Worm (Caenorhabditis elegans) whole organism, L1 larva: ENCODE results near the gene F36G3.3.
A peak's percentile ranks its signal among the peaks of the same experiment; 100 is the strongest.

Source experiments
- F16B12.6 ChIP-seq: fragments of 150-350 bp; optimal IDR thresholded peaks from 2 replicates; lab custom pipeline; 2014; ENCODE audit warnings: missing biosample characterization, missing genetic modification characterization
- blmp-1 ChIP-seq: fragments of 150-350 bp; optimal IDR thresholded peaks from 2 replicates; lab custom pipeline; 2014; ENCODE audit warnings: missing biosample characterization, missing genetic modification characterization
- ceh-8 ChIP-seq: fragments of 200-800 bp; sonication (Bioruptor generic); optimal IDR thresholded peaks from 2 replicates; lab custom pipeline; 2018; ENCODE audit warnings: mild to moderate bottlenecking, missing genetic modification characterization, moderate library complexity, missing compliant biosample characterization
- ceh-90 ChIP-seq: sonication (generic microtip); optimal IDR thresholded peaks from 2 replicates; lab custom pipeline; 2016; ENCODE audit warnings: missing genetic modification characterization, missing compliant biosample characterization
- ces-1 ChIP-seq: fragments of 150-350 bp; optimal IDR thresholded peaks from 2 replicates; lab custom pipeline; 2014; ENCODE audit warnings: missing biosample characterization, missing genetic modification reagents, missing genetic modification characterization
- dpl-1 ChIP-seq, 3 experiments: fragments of 150-350 bp in 2 of 3; sonication (generic microtip) in 1 of 3; optimal IDR thresholded peaks; 2 replicates each; lab custom pipeline; 2014 to 2017; ENCODE audit warnings: missing biosample characterization in 3 of 3, missing genetic modification characterization in 3 of 3, missing genetic modification reagents in 3 of 3
- dsc-1 ChIP-seq: sonication (generic microtip); optimal IDR thresholded peaks from 2 replicates; lab custom pipeline; 2016; ENCODE audit warnings: mild to moderate bottlenecking, missing genetic modification characterization, missing compliant biosample characterization
- efl-1 ChIP-seq, 4 experiments: fragments of 150-350 bp; optimal IDR thresholded peaks in 3 of 4; peaks in 1 of 4; 1 replicate in 1 of 4; 2 replicates in 3 of 4; lab custom pipeline; 2014; ENCODE audit warnings: missing biosample characterization in 2 of 4, missing genetic modification characterization in 2 of 4, missing genetic modification reagents in 2 of 4
- efl-3 ChIP-seq: fragments of 200-800 bp; sonication (Bioruptor generic); optimal IDR thresholded peaks from 2 replicates; lab custom pipeline; 2018; ENCODE audit warnings: mild to moderate bottlenecking, missing genetic modification characterization, missing compliant biosample characterization
- elt-2 ChIP-seq: sonication (generic microtip); optimal IDR thresholded peaks from 2 replicates; lab custom pipeline; 2016; ENCODE audit warnings: missing genetic modification characterization, mild to moderate bottlenecking, inconsistent platforms, missing compliant biosample characterization, missing genetic modification reagents
- fkh-4 ChIP-seq: sonication (generic microtip); optimal IDR thresholded peaks from 2 replicates; lab custom pipeline; 2016; ENCODE audit warnings: missing compliant biosample characterization, missing genetic modification characterization, borderline replicate concordance
- fkh-8 ChIP-seq: sonication (generic microtip); optimal IDR thresholded peaks from 2 replicates; lab custom pipeline; 2016; ENCODE audit warnings: mild to moderate bottlenecking, missing genetic modification characterization, missing compliant biosample characterization
- fos-1 ChIP-seq: fragments of 150-350 bp; optimal IDR thresholded peaks from 2 replicates; lab custom pipeline; 2014; ENCODE audit warnings: missing biosample characterization, missing genetic modification characterization
- irx-1 ChIP-seq: sonication (generic microtip); optimal IDR thresholded peaks from 2 replicates; lab custom pipeline; 2016; ENCODE audit warnings: missing genetic modification characterization, missing compliant biosample characterization
- jun-1 ChIP-seq: fragments of 150-350 bp; optimal IDR thresholded peaks from 2 replicates; lab custom pipeline; 2014; ENCODE audit warnings: missing biosample characterization, missing genetic modification reagents, missing genetic modification characterization
- lin-13 ChIP-seq: fragments of 150-350 bp; optimal IDR thresholded peaks from 2 replicates; lab custom pipeline; 2014; ENCODE audit warnings: missing biosample characterization, missing genetic modification reagents, missing genetic modification characterization
- lin-14 ChIP-seq: fragments of 200-800 bp; sonication (Bioruptor generic); optimal IDR thresholded peaks from 2 replicates; lab custom pipeline; 2018; ENCODE audit warnings: mild to moderate bottlenecking, missing genetic modification characterization, moderate library complexity, missing compliant biosample characterization
- lin-15B ChIP-seq: fragments of 150-350 bp; sonication (generic microtip); optimal IDR thresholded peaks from 3 replicates; lab custom pipeline; 2014; ENCODE audit warnings: missing biosample characterization, missing genetic modification characterization
- lin-35 ChIP-seq, 2 experiments: fragments of 150-350 bp; optimal IDR thresholded peaks; 2 replicates each; lab custom pipeline; 2014; ENCODE audit warnings: missing biosample characterization in 2 of 2, missing genetic modification characterization in 2 of 2, missing genetic modification reagents in 2 of 2
- lir-3 ChIP-seq: sonication (generic microtip); optimal IDR thresholded peaks from 2 replicates; lab custom pipeline; 2016; ENCODE audit warnings: mild to moderate bottlenecking, missing genetic modification characterization, moderate library complexity, missing compliant biosample characterization; ENCODE audit not compliant: poor library complexity
- mab-9 ChIP-seq: fragments of 200-800 bp; sonication (Bioruptor generic); IDR thresholded peaks from 2 replicates; pipeline ENCODE4 v1.3.6; 2022; ENCODE audit warnings: missing genetic modification reagents, missing genetic modification characterization, missing compliant biosample characterization
- mdl-1 ChIP-seq, 2 experiments: fragments of 150-350 bp; optimal IDR thresholded peaks; 2 replicates each; lab custom pipeline; 2014 to 2017; ENCODE audit warnings: missing biosample characterization in 2 of 2, missing genetic modification characterization in 2 of 2, inconsistent platforms in 1 of 2
- nhr-11 ChIP-seq: fragments of 150-350 bp; optimal IDR thresholded peaks from 2 replicates; lab custom pipeline; 2014; ENCODE audit warnings: missing biosample characterization, missing genetic modification characterization
- nhr-12 ChIP-seq: sonication (generic microtip); optimal IDR thresholded peaks from 2 replicates; lab custom pipeline; 2017; ENCODE audit warnings: missing biosample characterization, missing genetic modification characterization
- nhr-237 ChIP-seq: fragments of 150-350 bp; optimal IDR thresholded peaks from 2 replicates; lab custom pipeline; 2014; ENCODE audit warnings: missing biosample characterization, missing genetic modification characterization
- nhr-71 ChIP-seq: sonication (generic microtip); optimal IDR thresholded peaks from 2 replicates; lab custom pipeline; 2016; ENCODE audit warnings: mild to moderate bottlenecking, missing genetic modification characterization, moderate library complexity, missing compliant biosample characterization
- nhr-76 ChIP-seq: sonication (generic microtip); optimal IDR thresholded peaks from 2 replicates; lab custom pipeline; 2017; ENCODE audit warnings: missing biosample characterization, missing genetic modification characterization
- nhr-77 ChIP-seq: fragments of 150-350 bp; optimal IDR thresholded peaks from 2 replicates; lab custom pipeline; 2014; ENCODE audit warnings: missing biosample characterization, missing genetic modification characterization
- nhr-90 ChIP-seq: sonication (generic microtip); optimal IDR thresholded peaks from 2 replicates; lab custom pipeline; 2016; ENCODE audit warnings: mild to moderate bottlenecking, missing genetic modification characterization, missing compliant biosample characterization; ENCODE audit not compliant: poor library complexity
- pag-3 ChIP-seq: sonication (generic microtip); optimal IDR thresholded peaks from 2 replicates; lab custom pipeline; 2017; ENCODE audit warnings: missing genetic modification characterization, mild to moderate bottlenecking, missing compliant biosample characterization, antibody characterized with exemption, borderline replicate concordance; ENCODE audit not compliant: insufficient read depth
- skn-1 ChIP-seq: fragments of 150-350 bp; optimal IDR thresholded peaks from 2 replicates; lab custom pipeline; 2014; ENCODE audit warnings: missing biosample characterization, missing genetic modification characterization
- snpc-4 ChIP-seq: fragments of 150-350 bp; optimal IDR thresholded peaks from 2 replicates; lab custom pipeline; 2014; ENCODE audit warnings: missing biosample characterization, missing genetic modification characterization
- sox-4 ChIP-seq: sonication (generic microtip); optimal IDR thresholded peaks from 2 replicates; lab custom pipeline; 2016; ENCODE audit warnings: missing genetic modification characterization, missing compliant biosample characterization
- sup-37 ChIP-seq: fragments of 200-800 bp; sonication (Bioruptor generic); optimal IDR thresholded peaks from 2 replicates; lab custom pipeline; 2018; ENCODE audit warnings: mild to moderate bottlenecking, missing genetic modification characterization, missing compliant biosample characterization
- tbx-2 ChIP-seq: sonication (generic microtip); optimal IDR thresholded peaks from 2 replicates; lab custom pipeline; 2016; ENCODE audit warnings: missing genetic modification characterization, missing compliant biosample characterization
- unc-86 ChIP-seq: sonication (generic microtip); optimal IDR thresholded peaks from 2 replicates; lab custom pipeline; 2016; ENCODE audit warnings: missing genetic modification characterization, missing compliant biosample characterization
- zip-4 ChIP-seq: fragments of 200-800 bp; sonication (Bioruptor generic); optimal IDR thresholded peaks from 2 replicates; lab custom pipeline; 2018; ENCODE audit warnings: mild to moderate bottlenecking, missing genetic modification characterization, moderate library complexity, missing compliant biosample characterization

F36G3.3 gene

ce11 chrX:9774323-9774722, 24.3 kb upstream of the F36G3.3 start, which contains the start of gene T09B9.4 (continued):
- TF ChIP-seq blmp-1 (tag; lab: Kevin White, UChicago) (peak; percentile 21), zip-4 (GFP tag; lab: Kevin White, UChicago) (no peak), nhr-77 (tag; lab: Kevin White, UChicago) (no peak), tbx-2 (no peak), lin-15B (tag; lab: Kevin White, UChicago) (peak; percentile 7), efl-3 (GFP tag; lab: Kevin White, UChicago) (no peak), mab-9 (no peak), fkh-8 (tag; lab: Kevin White, UChicago) (no peak), jun-1 (tag; lab: Kevin White, UChicago) (no peak), irx-1 (tag; lab: Kevin White, UChicago) (no peak), ces-1 (GFP tag; lab: Kevin White, UChicago) (no peak), nhr-90 (no peak), dpl-1 (GFP tag; optimal IDR thresholded peaks at IDR 0.05; lab: Kevin White, UChicago) (peak in 1 of 3 experiments; percentile 18), lin-13 (GFP tag; lab: Kevin White, UChicago) (peak; percentile 10), pag-3 (tag; lab: Kevin White, UChicago) (no peak), sox-4 (no peak), unc-86 (tag; lab: Kevin White, UChicago) (no peak), nhr-12 (no peak), ceh-90 (no peak), efl-1 (optimal IDR thresholded peaks at IDR 0.05; lab: Kevin White, UChicago) (peak in 1 of 2 experiments; percentile 8), efl-1 (GFP tag; optimal IDR thresholded peaks at IDR 0.05 in 1 of 2; lab: Kevin White, UChicago) (peak; percentile 36 to 42)

ce11 chrX:9777481-9777880, 21.2 kb upstream of the F36G3.3 start, which contains the start of gene T09B9.5:
Gene T09B9.5, plus strand, starts transcription at chrX:9777781.
- TF ChIP-seq jun-1 (tag; lab: Kevin White, UChicago) = no peak
- TF ChIP-seq snpc-4 (tag; lab: Kevin White, UChicago) = no peak
- no peak for TF ChIP-seq ceh-8 (GFP tag; lab: Kevin White, UChicago)
- TF ChIP-seq lin-14 (GFP tag; lab: Kevin White, UChicago) = no peak
- TF ChIP-seq nhr-77 (tag; lab: Kevin White, UChicago) = no peak
- TF ChIP-seq F16B12.6 (tag; lab: Kevin White, UChicago) = no peak
- no peak for TF ChIP-seq mdl-1 (tag; optimal IDR thresholded peaks at IDR 0.05; lab: Kevin White, UChicago)
- no peak for TF ChIP-seq nhr-11 (tag; lab: Kevin White, UChicago)
- no peak for TF ChIP-seq skn-1
- TF ChIP-seq nhr-71 (tag; lab: Kevin White, UChicago) = no peak
- no peak for TF ChIP-seq lin-35 (GFP tag; optimal IDR thresholded peaks at IDR 0.05; lab: Kevin White, UChicago)
- TF ChIP-seq zip-4 (GFP tag; lab: Kevin White, UChicago) = no peak
- TF ChIP-seq unc-86 (tag; lab: Kevin White, UChicago) = no peak
- TF ChIP-seq sup-37 (GFP tag; lab: Kevin White, UChicago) = no peak
- TF ChIP-seq nhr-76 (tag; lab: Kevin White, UChicago) = no peak
- TF ChIP-seq, all 84 proteins: peak for 0

- TF ChIP-seq lir-3 (tag; lab: Kevin White, UChicago) (no peak), fkh-4 (tag; lab: Kevin White, UChicago) (peak; percentile 49), nhr-237 (tag; lab: Kevin White, UChicago) (no peak), elt-2 (tag; lab: Kevin White, UChicago) (peak; percentile 59), efl-1 (optimal IDR thresholded peaks at IDR 0.05; lab: Kevin White, UChicago) (no peak), efl-1 (GFP tag; optimal IDR thresholded peaks at IDR 0.05 in 1 of 2; lab: Kevin White, UChicago) (peak in 1 of 2 experiments; percentile 80), fos-1 (no peak), dsc-1 (tag; lab: Kevin White, UChicago) (peak; percentile 77)
Measured at ce11 chrX:9782389-9782939, 16.2 kb upstream of the F36G3.3 start.
